Worm (Caenorhabditis elegans) whole organism, midembryonic: ENCODE results near the gene hsp-12.2.

Experiments
- cog-1 ChIP-seq: sonication (generic microtip); optimal IDR thresholded peaks from 2 replicates; lab custom pipeline; 2016; ENCODE audit warnings: missing genetic modification characterization, missing compliant biosample characterization
- med-1 ChIP-seq: sonication (generic microtip); optimal IDR thresholded peaks from 2 replicates; lab custom pipeline; 2017; ENCODE audit warnings: missing genetic modification characterization, mild to moderate bottlenecking, missing compliant biosample characterization, antibody characterized with exemption, missing genetic modification reagents; ENCODE audit not compliant: insufficient read depth
- ztf-29 ChIP-seq: fragments of 200-800 bp; sonication (Bioruptor generic); IDR thresholded peaks from 2 replicates; pipeline ENCODE4 v1.3.6; 2022; ENCODE audit warnings: missing genetic modification reagents, missing genetic modification characterization, missing compliant biosample characterization

DNA sequence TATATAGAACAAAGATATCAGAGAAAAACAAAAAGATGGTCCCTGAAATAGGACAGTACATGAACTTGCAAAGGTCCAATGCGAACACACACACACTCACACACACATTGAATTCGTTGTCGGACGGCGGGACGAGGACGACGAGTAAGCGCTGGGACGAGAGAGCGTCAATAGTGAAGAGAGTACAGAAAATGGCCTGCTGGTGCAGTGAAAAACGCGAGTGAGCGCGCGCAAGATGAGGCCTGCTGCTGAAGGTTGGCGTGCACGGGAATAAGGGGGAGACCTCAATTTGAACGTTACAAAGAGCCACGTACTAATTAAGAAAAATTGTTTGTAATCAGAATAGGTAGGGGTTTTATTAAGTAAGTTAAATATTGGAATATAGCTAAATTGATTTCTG lies 10.9 kb upstream of the hsp-12.2 start:
- TF ChIP-seq med-1, result no peak
- no peak for TF ChIP-seq ztf-29 (GFP tag; lab: Robert Waterston, UW)
- no peak for TF ChIP-seq cog-1 (tag; lab: Kevin White, UChicago)
